Fruit fly (Drosophila melanogaster) whole organism, embryonic: ENCODE results near the gene CycA.
A peak's percentile ranks its signal among the peaks of the same experiment; 100 is the strongest.

Experiments
- Atf3 ChIP-seq: fragments of 200-800 bp; sonication (Bioruptor generic); optimal IDR thresholded peaks from 3 replicates; lab custom pipeline; 2016; ENCODE audit warnings: missing biosample characterization, missing genetic modification characterization
- CG10267 ChIP-seq: fragments of 200-800 bp; sonication (Bioruptor generic); optimal IDR thresholded peaks from 2 replicates; lab custom pipeline; 2018; ENCODE audit warnings: missing biosample characterization, mild to moderate bottlenecking, missing genetic modification characterization, moderate library complexity
- CG10979 ChIP-seq: fragments of 200-800 bp; sonication (Bioruptor generic); optimal IDR thresholded peaks from 2 replicates; lab custom pipeline; 2018; ENCODE audit warnings: missing biosample characterization, mild to moderate bottlenecking, missing genetic modification characterization, moderate library complexity
- CG13296 ChIP-seq: fragments of 200-800 bp; sonication (Bioruptor generic); optimal IDR thresholded peaks from 3 replicates; lab custom pipeline; 2018; ENCODE audit warnings: missing biosample characterization, mild to moderate bottlenecking, missing genetic modification characterization
- CG15011 ChIP-seq: fragments of 200-800 bp; sonication (Bioruptor generic); optimal IDR thresholded peaks from 3 replicates; lab custom pipeline; 2018; ENCODE audit warnings: missing biosample characterization, mild to moderate bottlenecking, missing genetic modification characterization
- CG15269 ChIP-seq: fragments of 200-800 bp; sonication (Bioruptor generic); optimal IDR thresholded peaks from 2 replicates; lab custom pipeline; 2018; ENCODE audit warnings: missing biosample characterization, mild to moderate bottlenecking, missing genetic modification characterization, moderate library complexity
- CG17912 ChIP-seq: fragments of 200-800 bp; sonication (Bioruptor generic); optimal IDR thresholded peaks from 2 replicates; lab custom pipeline; 2018; ENCODE audit warnings: missing biosample characterization, mild to moderate bottlenecking, missing genetic modification characterization
- CG2116 ChIP-seq: fragments of 200-800 bp; sonication (Bioruptor generic); optimal IDR thresholded peaks from 3 replicates; lab custom pipeline; 2018; ENCODE audit warnings: missing biosample characterization, mild to moderate bottlenecking, missing genetic modification characterization
- CG2129 ChIP-seq: fragments of 200-800 bp; sonication (Bioruptor generic); IDR thresholded peaks from 2 replicates; pipeline ENCODE4 v1.3.6; 2022; ENCODE audit warnings: missing biosample characterization, missing genetic modification characterization; ENCODE audit not compliant: partially characterized antibody
- CG2199 ChIP-seq: fragments of 200-800 bp; sonication (Bioruptor generic); IDR thresholded peaks from 3 replicates; pipeline ENCODE4 v1.3.6; 2022; ENCODE audit warnings: missing biosample characterization, missing genetic modification characterization
- CG2678 ChIP-seq: fragments of 200-800 bp; sonication (Bioruptor generic); optimal IDR thresholded peaks from 3 replicates; lab custom pipeline; 2019; ENCODE audit warnings: missing biosample characterization, mild to moderate bottlenecking, missing genetic modification characterization, moderate library complexity
- CG3065 ChIP-seq: fragments of 200-800 bp; sonication (Bioruptor generic); optimal IDR thresholded peaks from 2 replicates; lab custom pipeline; 2016; ENCODE audit warnings: missing biosample characterization, missing genetic modification characterization
- CG31365 ChIP-seq: fragments of 200-800 bp; sonication (Bioruptor generic); optimal IDR thresholded peaks from 2 replicates; lab custom pipeline; 2018; ENCODE audit warnings: missing biosample characterization, mild to moderate bottlenecking, missing genetic modification characterization
- CG34224 ChIP-seq: fragments of 200-800 bp; sonication (Bioruptor generic); IDR thresholded peaks from 3 replicates; pipeline ENCODE4 v1.3.6; 2022; ENCODE audit warnings: missing biosample characterization, missing genetic modification characterization; ENCODE audit not compliant: partially characterized antibody
- CG3726 ChIP-seq: fragments of 200-800 bp; sonication (Bioruptor generic); IDR thresholded peaks from 3 replicates; pipeline ENCODE4, ENCODE4 v1.3.6; 2022; ENCODE audit warnings: missing biosample characterization, missing genetic modification characterization
- CG6254 ChIP-seq: fragments of 200-800 bp; sonication (Bioruptor generic); optimal IDR thresholded peaks from 3 replicates; lab custom pipeline; 2017; ENCODE audit warnings: mild to moderate bottlenecking, missing biosample characterization, missing genetic modification reagents, missing genetic modification characterization
- CG7928 ChIP-seq: fragments of 200-800 bp; sonication (Bioruptor generic); optimal IDR thresholded peaks from 2 replicates; lab custom pipeline; 2017; ENCODE audit warnings: missing biosample characterization, mild to moderate bottlenecking, missing genetic modification characterization
- CG8924 ChIP-seq: fragments of 200-800 bp; optimal IDR thresholded peaks from 3 replicates; lab custom pipeline; 2019; ENCODE audit warnings: missing biosample characterization, mild to moderate bottlenecking, missing genetic modification characterization, moderate library complexity
- CG9215 ChIP-seq: fragments of 200-800 bp; sonication (Bioruptor generic); IDR thresholded peaks from 2 replicates; pipeline ENCODE4 v1.3.6; 2022; ENCODE audit warnings: missing biosample characterization, missing genetic modification characterization
- CG9932 ChIP-seq: fragments of 200-800 bp; sonication (Bioruptor generic); IDR thresholded peaks from 2 replicates; pipeline ENCODE4 v1.3.6; 2022; ENCODE audit warnings: missing biosample characterization, missing genetic modification characterization
- Deaf1 ChIP-seq: fragments of 200-800 bp; optimal IDR thresholded peaks from 3 replicates; lab custom pipeline; 2019; ENCODE audit warnings: missing biosample characterization, mild to moderate bottlenecking, missing genetic modification characterization, moderate library complexity
- Dek ChIP-seq: fragments of 200-800 bp; sonication (Bioruptor generic); optimal IDR thresholded peaks from 3 replicates; lab custom pipeline; 2019; ENCODE audit warnings: missing biosample characterization, mild to moderate bottlenecking, missing genetic modification characterization, moderate library complexity
- Dip2 ChIP-seq: fragments of 200-800 bp; sonication (Bioruptor generic); IDR thresholded peaks from 2 replicates; pipeline ENCODE4 v1.3.6; 2022; ENCODE audit warnings: missing biosample characterization, missing genetic modification characterization
- Dp ChIP-seq: fragments of 200-800 bp; sonication (Bioruptor generic); optimal IDR thresholded peaks from 2 replicates; lab custom pipeline; 2018; ENCODE audit warnings: missing biosample characterization, mild to moderate bottlenecking, missing genetic modification characterization, moderate library complexity
- HmgZ ChIP-seq: fragments of 200-800 bp; sonication (Bioruptor generic); optimal IDR thresholded peaks from 2 replicates; lab custom pipeline; 2018; ENCODE audit warnings: missing biosample characterization, mild to moderate bottlenecking, missing genetic modification characterization
- Lim3 ChIP-seq: fragments of 200-800 bp; sonication (Bioruptor generic); IDR thresholded peaks from 2 replicates; pipeline ENCODE4 v1.3.6; 2022; ENCODE audit warnings: missing biosample characterization, missing genetic modification characterization
- Med ChIP-seq: fragments of 200-800 bp; sonication (Bioruptor generic); peaks from one replicate; lab custom pipeline; 2016; ENCODE audit warnings: missing biosample characterization, missing genetic modification characterization, mild to moderate bottlenecking, inconsistent platforms, moderate library complexity
- Nf-YA ChIP-seq: fragments of 200-800 bp; sonication (Bioruptor generic); IDR thresholded peaks from 2 replicates; pipeline ENCODE4 v1.3.6; 2022; ENCODE audit warnings: missing biosample characterization, missing genetic modification characterization
- Opbp ChIP-seq: fragments of 200-800 bp; sonication (Bioruptor generic); IDR thresholded peaks from 3 replicates; pipeline ENCODE4 v1.3.6; 2022; ENCODE audit warnings: missing biosample characterization, missing genetic modification characterization; ENCODE audit not compliant: partially characterized antibody
- Trl ChIP-seq, 3 experiments: fragments of >200 bp in 2 of 3; fragments of 200-800 bp in 1 of 3; sonication (Bioruptor generic) in 1 of 3; optimal IDR thresholded peaks; 2 replicates in 1 of 3; 3 replicates in 2 of 3; lab custom pipeline; 2016 to 2017; ENCODE audit warnings: missing biosample characterization in 1 of 3, missing genetic modification characterization in 1 of 3
- ase ChIP-seq: fragments of 200-800 bp; sonication (Bioruptor generic); IDR thresholded peaks from 3 replicates; pipeline ENCODE4 v1.3.6; 2022; ENCODE audit warnings: missing biosample characterization, missing genetic modification characterization
- cas ChIP-seq: fragments of 200-800 bp; sonication (Bioruptor generic); IDR thresholded peaks from 2 replicates; pipeline ENCODE4 v1.3.6; 2022; ENCODE audit warnings: missing biosample characterization, missing genetic modification characterization
- chm ChIP-seq: fragments of 200-800 bp; sonication (Bioruptor generic); IDR thresholded peaks from 2 replicates; pipeline ENCODE4 v1.3.6; 2022; ENCODE audit warnings: missing biosample characterization, missing genetic modification characterization
- chn ChIP-seq: fragments of 200-800 bp; sonication (Bioruptor generic); optimal IDR thresholded peaks from 2 replicates; lab custom pipeline; 2016; ENCODE audit warnings: missing biosample characterization, missing genetic modification characterization
- dan ChIP-seq: fragments of 200-800 bp; sonication (Bioruptor generic); IDR thresholded peaks from 2 replicates; pipeline ENCODE4 v1.3.6; 2022; ENCODE audit warnings: missing biosample characterization, missing genetic modification characterization
- gfzf ChIP-seq: fragments of 200-800 bp; sonication (Bioruptor generic); optimal IDR thresholded peaks from 2 replicates; lab custom pipeline; 2016; ENCODE audit warnings: missing biosample characterization, mild to moderate bottlenecking, missing genetic modification characterization, moderate library complexity
- gt ChIP-seq: fragments of 200-800 bp; sonication (Bioruptor generic); IDR thresholded peaks from 2 replicates; pipeline ENCODE4 v1.3.6; 2022; ENCODE audit warnings: missing biosample characterization, missing genetic modification characterization
- ind ChIP-seq: fragments of 200-800 bp; sonication (Bioruptor generic); optimal IDR thresholded peaks from 3 replicates; lab custom pipeline; 2016; ENCODE audit warnings: missing biosample characterization, missing genetic modification characterization
- insv ChIP-seq, 2 experiments: fragments of 200-800 bp; sonication (Bioruptor generic); optimal IDR thresholded peaks; 3 replicates each; lab custom pipeline; 2016 to 2018; ENCODE audit warnings: missing biosample characterization in 2 of 2, missing genetic modification characterization in 2 of 2
- jing ChIP-seq: fragments of 200-800 bp; sonication (Bioruptor generic); optimal IDR thresholded peaks from 2 replicates; lab custom pipeline; 2018; ENCODE audit warnings: missing biosample characterization, mild to moderate bottlenecking, missing genetic modification characterization
- mirr ChIP-seq: fragments of 200-800 bp; sonication (Bioruptor generic); optimal IDR thresholded peaks from 3 replicates; lab custom pipeline; 2018; ENCODE audit warnings: missing biosample characterization, mild to moderate bottlenecking, missing genetic modification characterization
- nerfin-2 ChIP-seq: fragments of 200-800 bp; sonication (Bioruptor generic); IDR thresholded peaks from 2 replicates; pipeline ENCODE4 v1.3.6; 2022; ENCODE audit warnings: missing biosample characterization, missing genetic modification characterization; ENCODE audit not compliant: partially characterized antibody
- peb ChIP-seq: fragments of 200-800 bp; sonication (Bioruptor generic); IDR thresholded peaks from 2 replicates; pipeline ENCODE4 v1.3.6; 2022; ENCODE audit warnings: missing biosample characterization, missing genetic modification characterization
- salm ChIP-seq: fragments of 200-800 bp; sonication (Bioruptor generic); optimal IDR thresholded peaks from 2 replicates; lab custom pipeline; 2018; ENCODE audit warnings: missing biosample characterization, mild to moderate bottlenecking, missing genetic modification characterization
- sisA ChIP-seq: fragments of 200-800 bp; sonication (Bioruptor generic); IDR thresholded peaks from 2 replicates; pipeline ENCODE4 v1.3.6; 2022; ENCODE audit warnings: missing biosample characterization, missing genetic modification characterization
- stwl ChIP-seq: fragments of 200-800 bp; sonication (Bioruptor generic); optimal IDR thresholded peaks from 3 replicates; lab custom pipeline; 2018; ENCODE audit warnings: missing biosample characterization, mild to moderate bottlenecking, missing genetic modification characterization, moderate library complexity
- tio ChIP-seq: fragments of 200-800 bp; sonication (Bioruptor generic); optimal IDR thresholded peaks from 2 replicates; lab custom pipeline; 2017; ENCODE audit warnings: missing biosample characterization, missing genetic modification characterization, inconsistent platforms
- ttk ChIP-seq: fragments of 200-800 bp; sonication (Bioruptor generic); IDR thresholded peaks from 2 replicates; pipeline ENCODE4 v2.1.2; 2022; ENCODE audit warnings: missing biosample characterization, missing genetic modification characterization
- wdn ChIP-seq: fragments of 200-800 bp; sonication (Bioruptor generic); IDR thresholded peaks from 2 replicates; pipeline ENCODE4 v1.3.6; 2022; ENCODE audit warnings: missing biosample characterization, missing genetic modification characterization
- wek ChIP-seq: fragments of 200-800 bp; sonication (Bioruptor generic); optimal IDR thresholded peaks from 3 replicates; lab custom pipeline; 2018; ENCODE audit warnings: missing biosample characterization, mild to moderate bottlenecking, missing genetic modification characterization, moderate library complexity

Gene CycA

dm6 chr3L:11825560-11826153, 7.7 kb downstream of the CycA start, which contains the start of gene CG32095:
CG32095 (minus strand) TSS chr3L:11825732.
- TF ChIP-seq CG6254 (GFP tag; lab: Kevin White, UChicago) (no peak), ttk (GFP tag; lab: Robert Waterston, UW) (no peak), CG2678 (no peak), CG3065 (GFP tag; lab: Kevin White, UChicago) (no peak), Atf3 (GFP tag; lab: Kevin White, UChicago) (no peak), wdn (GFP tag; lab: Robert Waterston, UW) (no peak), ind (GFP tag; lab: Kevin White, UChicago) (no peak), CG15011 (GFP tag; lab: Kevin White, UChicago) (no peak), Dek (tag; lab: Kevin White, UChicago) (no peak), sisA (GFP tag; lab: Robert Waterston, UW) (no peak), CG10979 (tag; lab: Kevin White, UChicago) (no peak), cas (no peak), Opbp (GFP tag; lab: Robert Waterston, UW) (peak; percentile 76; the same call in 2 of the 3 replicates), Trl (optimal IDR thresholded peaks at IDR 0.05; lab: Kevin White, UChicago) (no peak), Trl (GFP tag; optimal IDR thresholded peaks at IDR 0.05; lab: Kevin White, UChicago) (no peak), CG13296 (GFP tag; lab: Kevin White, UChicago) (no peak), mirr (GFP tag; lab: Kevin White, UChicago) (no peak), CG31365 (tag; lab: Kevin White, UChicago) (no peak), stwl (tag; lab: Kevin White, UChicago) (peak; percentile 40), HmgZ (tag; lab: Kevin White, UChicago) (no peak), CG10267 (tag; lab: Kevin White, UChicago) (peak; percentile 18), Lim3 (GFP tag; lab: Robert Waterston, UW) (no peak), Nf-YA (no peak), CG7928 (GFP tag; lab: Kevin White, UChicago) (no peak), CG9215 (GFP tag; lab: Robert Waterston, UW) (no peak), gt (GFP tag; lab: Robert Waterston, UW) (no peak), insv (GFP tag; optimal IDR thresholded peaks at IDR 0.05; lab: Kevin White, UChicago) (no peak), jing (GFP tag; lab: Kevin White, UChicago) (no peak), chm (no peak), CG2116 (peak; percentile 72), peb (GFP tag; lab: Robert Waterston, UW) (no peak), Med (GFP tag; lab: Kevin White, UChicago) (peak; percentile 24), CG2199 (GFP tag; lab: Robert Waterston, UW) (no peak), ase (GFP tag; lab: Robert Waterston, UW) (no peak), chn (no peak), nerfin-2 (GFP tag; lab: Robert Waterston, UW) (peak; percentile 60; the same call in 1 of the 2 replicates), dan (GFP tag; lab: Robert Waterston, UW) (no peak), wek (GFP tag; lab: Kevin White, UChicago) (no peak), CG2129 (GFP tag; lab: Robert Waterston, UW) (peak; percentile 53), salm (no peak), tio (no peak), CG34224 (peak; percentile 80), CG17912 (GFP tag; lab: Kevin White, UChicago) (no peak), CG15269 (tag; lab: Kevin White, UChicago) (no peak), Dip2 (GFP tag; lab: Robert Waterston, UW) (no peak), CG3726 (GFP tag; lab: Robert Waterston, UW) (no peak), gfzf (GFP tag; lab: Kevin White, UChicago) (peak; percentile 46), CG8924 (tag; lab: Kevin White, UChicago) (no peak), Dp (GFP tag; lab: Kevin White, UChicago) (peak; percentile 55), CG9932 (GFP tag; lab: Robert Waterston, UW) (no peak), Deaf1 (no peak)
